Fruit fly (Drosophila melanogaster) whole organism, embryonic: ENCODE data around the gene CG12017.

Source experiments
- Aef1 ChIP-seq: fragments of 200-800 bp; sonication (Bioruptor generic); IDR thresholded peaks from 3 replicates; pipeline ENCODE4 v1.3.6; 2022; ENCODE audit warnings: missing biosample characterization, missing genetic modification characterization
- Atf6 ChIP-seq: fragments of 200-800 bp; sonication (Bioruptor generic); IDR thresholded peaks from 2 replicates; pipeline ENCODE4 v1.3.6; 2022; ENCODE audit warnings: missing biosample characterization, missing genetic modification characterization
- B-H2 ChIP-seq: fragments of 200-800 bp; sonication (Bioruptor generic); optimal IDR thresholded peaks from 2 replicates; lab custom pipeline; 2018; ENCODE audit warnings: missing biosample characterization, mild to moderate bottlenecking, missing genetic modification characterization
- BEAF-32 ChIP-seq: fragments of 200-800 bp; sonication (Bioruptor generic); optimal IDR thresholded peaks from 3 replicates; lab custom pipeline; 2017; ENCODE audit warnings: missing biosample characterization, missing genetic modification characterization, mild to moderate bottlenecking, moderate library complexity, missing genetic modification reagents
- Bgb ChIP-seq: fragments of 200-800 bp; sonication (Bioruptor generic); IDR thresholded peaks from 2 replicates; pipeline ENCODE4 v1.3.6; 2022; ENCODE audit warnings: missing biosample characterization, missing genetic modification characterization; ENCODE audit not compliant: partially characterized antibody
- BtbVII ChIP-seq: fragments of 200-800 bp; sonication (Bioruptor generic); optimal IDR thresholded peaks from 3 replicates; lab custom pipeline; 2017; ENCODE audit warnings: missing biosample characterization, mild to moderate bottlenecking, missing genetic modification characterization
- CG10209 ChIP-seq: fragments of 200-800 bp; sonication (Bioruptor generic); optimal IDR thresholded peaks from 3 replicates; lab custom pipeline; 2017; ENCODE audit warnings: missing biosample characterization, mild to moderate bottlenecking, missing genetic modification characterization, missing genetic modification reagents
- CG10321 ChIP-seq: fragments of 200-800 bp; sonication (Bioruptor generic); IDR thresholded peaks from 2 replicates; pipeline ENCODE4 v1.3.6; 2022; ENCODE audit warnings: missing biosample characterization, missing genetic modification characterization
- CG10431 ChIP-seq: fragments of 200-800 bp; sonication (Bioruptor generic); optimal IDR thresholded peaks from 3 replicates; lab custom pipeline; 2018; ENCODE audit warnings: missing biosample characterization, mild to moderate bottlenecking, missing genetic modification characterization
- CG11247 ChIP-seq: fragments of 200-800 bp; sonication (Bioruptor generic); IDR thresholded peaks from 2 replicates; pipeline ENCODE4 v1.3.6; 2022; ENCODE audit warnings: missing biosample characterization, missing genetic modification characterization
- CG12236 ChIP-seq: fragments of 200-800 bp; sonication (Bioruptor generic); optimal IDR thresholded peaks from 2 replicates; lab custom pipeline; 2016; ENCODE audit warnings: missing biosample characterization, missing genetic modification characterization
- CG12391 ChIP-seq: fragments of 200-800 bp; sonication (Bioruptor generic); optimal IDR thresholded peaks from 3 replicates; lab custom pipeline; 2018; ENCODE audit warnings: missing biosample characterization, mild to moderate bottlenecking, missing genetic modification characterization, moderate library complexity
- CG15011 ChIP-seq: fragments of 200-800 bp; sonication (Bioruptor generic); optimal IDR thresholded peaks from 3 replicates; lab custom pipeline; 2018; ENCODE audit warnings: missing biosample characterization, mild to moderate bottlenecking, missing genetic modification characterization
- CG15269 ChIP-seq: fragments of 200-800 bp; sonication (Bioruptor generic); optimal IDR thresholded peaks from 2 replicates; lab custom pipeline; 2018; ENCODE audit warnings: missing biosample characterization, mild to moderate bottlenecking, missing genetic modification characterization, moderate library complexity
- CG17829 ChIP-seq: fragments of 200-800 bp; optimal IDR thresholded peaks from 2 replicates; lab custom pipeline; 2019; ENCODE audit warnings: missing biosample characterization, mild to moderate bottlenecking, missing genetic modification characterization, moderate library complexity
- CG18599 ChIP-seq: fragments of 200-800 bp; sonication (Bioruptor generic); optimal IDR thresholded peaks from 3 replicates; lab custom pipeline; 2017; ENCODE audit warnings: missing biosample characterization, missing genetic modification characterization, mild to moderate bottlenecking, moderate library complexity, missing genetic modification reagents
- CG2116 ChIP-seq: fragments of 200-800 bp; sonication (Bioruptor generic); optimal IDR thresholded peaks from 3 replicates; lab custom pipeline; 2018; ENCODE audit warnings: missing biosample characterization, mild to moderate bottlenecking, missing genetic modification characterization
- CG2120 ChIP-seq: fragments of 200-800 bp; sonication (Bioruptor generic); optimal IDR thresholded peaks from 3 replicates; lab custom pipeline; 2016; ENCODE audit warnings: missing biosample characterization, missing genetic modification characterization
- CG43689 ChIP-seq: fragments of 200-800 bp; sonication (Bioruptor generic); IDR thresholded peaks from 2 replicates; pipeline ENCODE4 v1.3.6; 2022; ENCODE audit warnings: missing biosample characterization, missing genetic modification characterization
- CG8089 ChIP-seq: fragments of 200-800 bp; sonication (Bioruptor generic); optimal IDR thresholded peaks from 3 replicates; lab custom pipeline; 2016; ENCODE audit warnings: missing biosample characterization, missing genetic modification characterization
- CG8281 ChIP-seq: fragments of 200-800 bp; sonication (Bioruptor generic); optimal IDR thresholded peaks from 2 replicates; lab custom pipeline; 2018; ENCODE audit warnings: missing biosample characterization, mild to moderate bottlenecking, missing genetic modification characterization, moderate library complexity
- CG8359 ChIP-seq: fragments of 200-800 bp; sonication (Bioruptor generic); optimal IDR thresholded peaks from 2 replicates; lab custom pipeline; 2017; ENCODE audit warnings: missing biosample characterization, mild to moderate bottlenecking, missing genetic modification characterization, borderline replicate concordance
- CG8478 ChIP-seq: fragments of >200 bp; optimal IDR thresholded peaks from 2 replicates; lab custom pipeline; 2018
- CG9817 ChIP-seq: fragments of 200-800 bp; sonication (Bioruptor generic); optimal IDR thresholded peaks from 2 replicates; lab custom pipeline; 2018; ENCODE audit warnings: missing biosample characterization, mild to moderate bottlenecking, missing genetic modification characterization, moderate library complexity
- Doc3 ChIP-seq: fragments of 200-800 bp; sonication (Bioruptor generic); IDR thresholded peaks from 3 replicates; pipeline ENCODE4 v1.3.6; 2022; ENCODE audit warnings: missing biosample characterization, missing genetic modification characterization; ENCODE audit not compliant: partially characterized antibody
- E2f1 ChIP-seq: fragments of 200-800 bp; sonication (Bioruptor generic); IDR thresholded peaks from 2 replicates; pipeline ENCODE4 v1.3.6; 2022; ENCODE audit warnings: missing biosample characterization, missing genetic modification characterization
- H15 ChIP-seq: fragments of 200-800 bp; sonication (Bioruptor generic); IDR thresholded peaks from 3 replicates; pipeline ENCODE4 v1.3.6; 2022; ENCODE audit warnings: missing biosample characterization, missing genetic modification characterization
- HmgZ ChIP-seq: fragments of 200-800 bp; sonication (Bioruptor generic); optimal IDR thresholded peaks from 2 replicates; lab custom pipeline; 2018; ENCODE audit warnings: missing biosample characterization, mild to moderate bottlenecking, missing genetic modification characterization
- Kr ChIP-seq: fragments of 200-800 bp; sonication (Bioruptor generic); optimal IDR thresholded peaks from 2 replicates; lab custom pipeline; 2017; ENCODE audit warnings: missing biosample characterization, mild to moderate bottlenecking, missing genetic modification characterization
- MBD-R2 ChIP-seq: fragments of 200-800 bp; sonication (Bioruptor generic); IDR thresholded peaks from 2 replicates; pipeline ENCODE4 v1.3.6; 2022; ENCODE audit warnings: missing biosample characterization, missing genetic modification characterization
- Med ChIP-seq: fragments of 200-800 bp; sonication (Bioruptor generic); peaks from one replicate; lab custom pipeline; 2016; ENCODE audit warnings: missing biosample characterization, missing genetic modification characterization, mild to moderate bottlenecking, inconsistent platforms, moderate library complexity
- Mrtf ChIP-seq: fragments of 200-800 bp; sonication (Bioruptor generic); IDR thresholded peaks from 3 replicates; pipeline ENCODE4 v1.3.6; 2022; ENCODE audit warnings: missing biosample characterization, missing genetic modification characterization
- PHDP ChIP-seq: fragments of 200-800 bp; sonication (Bioruptor generic); optimal IDR thresholded peaks from 3 replicates; lab custom pipeline; 2018; ENCODE audit warnings: missing biosample characterization, mild to moderate bottlenecking, missing genetic modification characterization, moderate library complexity
- Sox102F ChIP-seq: fragments of 200-800 bp; sonication (Bioruptor generic); optimal IDR thresholded peaks from 2 replicates; lab custom pipeline; 2018; ENCODE audit warnings: missing biosample characterization, mild to moderate bottlenecking, missing genetic modification characterization, moderate library complexity
- bowl ChIP-seq: fragments of 200-800 bp; sonication (Bioruptor generic); IDR thresholded peaks from 2 replicates; pipeline ENCODE4 v1.3.6; 2022; ENCODE audit warnings: missing biosample characterization, missing genetic modification characterization
- crol ChIP-seq: fragments of 200-800 bp; sonication (Bioruptor generic); IDR thresholded peaks from 2 replicates; pipeline ENCODE4 v1.3.6; 2022; ENCODE audit warnings: missing biosample characterization, missing genetic modification characterization
- eyg ChIP-seq: fragments of 200-800 bp; sonication (Bioruptor generic); optimal IDR thresholded peaks from 3 replicates; lab custom pipeline; 2016; ENCODE audit warnings: missing biosample characterization, missing genetic modification characterization
- fu2 ChIP-seq: fragments of 200-800 bp; sonication (Bioruptor generic); optimal IDR thresholded peaks from 2 replicates; lab custom pipeline; 2016; ENCODE audit warnings: missing biosample characterization, missing genetic modification characterization
- grau ChIP-seq: fragments of 200-800 bp; optimal IDR thresholded peaks from 3 replicates; lab custom pipeline; 2019; ENCODE audit warnings: missing biosample characterization, mild to moderate bottlenecking, missing genetic modification characterization, moderate library complexity
- gro ChIP-seq: fragments of 200-800 bp; sonication (Bioruptor generic); optimal IDR thresholded peaks from 2 replicates; lab custom pipeline; 2016; ENCODE audit warnings: missing biosample characterization, missing genetic modification characterization
- lov ChIP-seq, 2 experiments: fragments of 200-800 bp in 1 of 2; fragments of >200 bp in 1 of 2; sonication (Bioruptor generic) in 1 of 2; IDR thresholded peaks in 1 of 2; optimal IDR thresholded peaks in 1 of 2; 2 replicates in 1 of 2; 3 replicates in 1 of 2; pipeline versions ENCODE4 v1.3.6 to Lab custom; 2017 to 2022; ENCODE audit warnings: missing biosample characterization in 1 of 2, missing genetic modification characterization in 1 of 2
- nerfin-1 ChIP-seq: fragments of 200-800 bp; sonication (Bioruptor generic); optimal IDR thresholded peaks from 3 replicates; lab custom pipeline; 2019; ENCODE audit warnings: missing biosample characterization, mild to moderate bottlenecking, missing genetic modification characterization, moderate library complexity
- pan ChIP-seq, 4 experiments: fragments of >200 bp in 3 of 4; fragments of 200-800 bp in 1 of 4; sonication (Bioruptor generic) in 1 of 4; optimal IDR thresholded peaks in 3 of 4; IDR thresholded peaks in 1 of 4; 2 replicates each; pipeline versions ENCODE4 v1.3.6 to Lab custom; 2017 to 2022; ENCODE audit warnings: missing biosample characterization in 2 of 4, missing genetic modification characterization in 2 of 4, mixed read lengths in 1 of 4
- pho ChIP-seq: fragments of 200-800 bp; sonication (Bioruptor generic); optimal IDR thresholded peaks from 2 replicates; lab custom pipeline; 2016; ENCODE audit warnings: missing biosample characterization, missing genetic modification characterization
- sens ChIP-seq: fragments of 200-800 bp; sonication (Bioruptor generic); peaks from one replicate; lab custom pipeline; 2016; ENCODE audit warnings: missing biosample characterization, missing genetic modification characterization
- sr ChIP-seq: fragments of 200-800 bp; sonication (Bioruptor generic); IDR thresholded peaks from 3 replicates; pipeline ENCODE4 v1.3.6; 2022; ENCODE audit warnings: missing biosample characterization, missing genetic modification characterization
- ttk ChIP-seq: fragments of 200-800 bp; sonication (Bioruptor generic); IDR thresholded peaks from 2 replicates; pipeline ENCODE4 v2.1.2; 2022; ENCODE audit warnings: missing biosample characterization, missing genetic modification characterization
- twi ChIP-seq: fragments of 200-800 bp; optimal IDR thresholded peaks from 2 replicates; lab custom pipeline; 2019; ENCODE audit warnings: missing biosample characterization, mild to moderate bottlenecking, missing genetic modification characterization, moderate library complexity
- wek ChIP-seq: fragments of 200-800 bp; sonication (Bioruptor generic); optimal IDR thresholded peaks from 3 replicates; lab custom pipeline; 2018; ENCODE audit warnings: missing biosample characterization, mild to moderate bottlenecking, missing genetic modification characterization, moderate library complexity
- zfh1 ChIP-seq: fragments of 200-800 bp; sonication (Bioruptor generic); IDR thresholded peaks from 3 replicates; pipeline ENCODE4 v1.3.6; 2022; ENCODE audit warnings: missing biosample characterization, missing genetic modification characterization

Gene CG12017

DNA sequence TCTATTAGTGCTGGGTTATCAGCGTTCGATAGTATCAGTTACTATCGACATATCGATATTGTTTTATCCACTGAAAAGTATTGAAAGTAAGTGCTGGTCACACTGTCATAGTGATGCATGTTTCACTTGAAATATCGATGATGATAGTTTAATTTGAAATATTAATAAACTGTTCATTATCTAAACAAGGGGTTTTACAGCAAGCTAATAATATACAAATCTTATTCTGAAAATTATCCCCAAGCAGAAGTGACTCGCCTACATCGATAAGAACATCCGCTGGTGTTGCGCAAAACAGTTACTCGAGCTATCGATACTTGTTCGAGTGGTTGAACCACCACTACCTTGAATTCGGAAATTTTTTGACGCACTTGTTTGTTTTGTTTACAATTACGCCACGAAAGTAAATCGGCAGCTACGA is 39.2 kb downstream of the CG12017 start, which contains the start of the genes PIG-C, CG12016 and Dpm2 (continued):
- TF ChIP-seq nerfin-1 (tag; lab: Kevin White, UChicago), result peak; percentile 65
- peak; percentile 82 for TF ChIP-seq CG2116 (GFP tag; lab: Kevin White, UChicago)
- TF ChIP-seq CG10209 (GFP tag; lab: Kevin White, UChicago), result peak; percentile 35
- TF ChIP-seq sens (GFP tag; lab: Kevin White, UChicago), result peak; percentile 92
- TF ChIP-seq MBD-R2 (GFP tag; lab: Robert Waterston, UW), result peak; percentile 89
- TF ChIP-seq H15 (GFP tag; lab: Robert Waterston, UW), result 0 out of 3 replicates have a peak, but pooled peaks have one; percentile 32
- peak; percentile 84 for TF ChIP-seq CG12391 (tag; lab: Kevin White, UChicago)
- TF ChIP-seq CG43689 (GFP tag; lab: Robert Waterston, UW), result no peak
- peak; percentile 55 for TF ChIP-seq CG15269
- peak; percentile 79 for TF ChIP-seq CG9817 (tag; lab: Kevin White, UChicago)
- TF ChIP-seq Atf6, result 0 out of 2 replicates have a peak, but pooled peaks have one; percentile 19
- no peak for TF ChIP-seq CG8478
- TF ChIP-seq Aef1 (GFP tag; lab: Robert Waterston, UW), result peak; percentile 44
- peak; percentile 32 for TF ChIP-seq CG8281
- peak; percentile 93 for TF ChIP-seq Med
- peak; percentile 70 for TF ChIP-seq CG11247 (GFP tag; lab: Robert Waterston, UW)
- no peak for TF ChIP-seq CG10431 (GFP tag; lab: Kevin White, UChicago)
- TF ChIP-seq CG8089 (GFP tag; lab: Kevin White, UChicago), result peak; percentile 36
- TF ChIP-seq eyg (GFP tag; lab: Kevin White, UChicago), result no peak
- peak; percentile 55; the same call in 1 of the 2 replicates for TF ChIP-seq ttk (GFP tag; lab: Robert Waterston, UW)
- no peak for TF ChIP-seq Sox102F (GFP tag; lab: Kevin White, UChicago)
- TF ChIP-seq BtbVII, result no peak
- TF ChIP-seq CG8359 (GFP tag; lab: Kevin White, UChicago), result no peak
- no peak for TF ChIP-seq CG12236 (GFP tag; lab: Kevin White, UChicago)
- no peak for TF ChIP-seq lov (optimal IDR thresholded peaks at IDR 0.05; lab: Kevin White, UChicago)
- 0 out of 3 replicates have a peak, but pooled peaks have one; percentile 9 for TF ChIP-seq lov (GFP tag; IDR thresholded peaks at IDR 0.05; lab: Robert Waterston, UW)
- peak; percentile 64 for TF ChIP-seq CG18599 (GFP tag; lab: Kevin White, UChicago)
- TF ChIP-seq CG17829, result peak; percentile 73
- TF ChIP-seq CG2120 (GFP tag; lab: Kevin White, UChicago), result peak; percentile 89
- peak; percentile 62 for TF ChIP-seq fu2 (GFP tag; lab: Kevin White, UChicago)
- no peak for TF ChIP-seq wek (GFP tag; lab: Kevin White, UChicago)
- 0 out of 2 replicates have a peak, but pooled peaks have one; percentile 45 for TF ChIP-seq E2f1 (GFP tag; lab: Robert Waterston, UW)
- peak; percentile 100 for TF ChIP-seq BEAF-32 (GFP tag; lab: Kevin White, UChicago)
- no peak for TF ChIP-seq bowl (GFP tag; lab: Robert Waterston, UW)
- no peak for TF ChIP-seq Kr (GFP tag; lab: Kevin White, UChicago)
- TF ChIP-seq CG15011 (GFP tag; lab: Kevin White, UChicago), result no peak
- TF ChIP-seq twi (tag; lab: Kevin White, UChicago), result peak; percentile 60
- TF ChIP-seq sr (GFP tag; lab: Robert Waterston, UW), result no peak
- TF ChIP-seq CG10321, result no peak
- TF ChIP-seq Doc3 (GFP tag; lab: Robert Waterston, UW), result peak; percentile 97
- TF ChIP-seq zfh1 (GFP tag; lab: Robert Waterston, UW), result peak; percentile 51; the same call in 1 of the 3 replicates
- no peak for TF ChIP-seq pan (optimal IDR thresholded peaks at IDR 0.05; lab: Kevin White, UChicago)
- peak in 1 of 2 experiments; percentile 54 for TF ChIP-seq pan (GFP tag; optimal IDR thresholded peaks at IDR 0.05 in 1 of 2, IDR thresholded peaks at IDR 0.05 in 1 of 2)
- peak; percentile 73 for TF ChIP-seq pho (GFP tag; lab: Kevin White, UChicago)
- peak; percentile 77 for TF ChIP-seq grau
- TF ChIP-seq Mrtf (GFP tag; lab: Robert Waterston, UW), result no peak
- peak; percentile 83 for TF ChIP-seq gro (GFP tag; lab: Kevin White, UChicago)
- TF ChIP-seq B-H2 (GFP tag; lab: Kevin White, UChicago), result peak; percentile 78
- peak; percentile 78 for TF ChIP-seq HmgZ (tag; lab: Kevin White, UChicago)
- peak; percentile 97 for TF ChIP-seq Bgb (GFP tag; lab: Robert Waterston, UW)
- TF ChIP-seq crol (GFP tag; lab: Robert Waterston, UW), result no peak
- peak; percentile 58 for TF ChIP-seq PHDP
